Fruit fly (Drosophila melanogaster) whole organism, pupa: ENCODE data around the gene CG9922.

Experiments used
- CG14655 ChIP-seq: fragments of 200-800 bp; sonication (Bioruptor generic); optimal IDR thresholded peaks from 3 replicates; lab custom pipeline; 2017; ENCODE audit warnings: mild to moderate bottlenecking, missing biosample characterization, missing genetic modification reagents, missing genetic modification characterization
- CG32121 ChIP-seq: fragments of 200-800 bp; sonication (Bioruptor generic); IDR thresholded peaks from 2 replicates; pipeline ENCODE4 v1.3.6; 2022; ENCODE audit warnings: missing biosample characterization, missing genetic modification characterization
- CG4496 ChIP-seq: fragments of 200-800 bp; sonication (Bioruptor generic); IDR thresholded peaks from 3 replicates; pipeline ENCODE4 v1.3.6; 2022; ENCODE audit warnings: missing biosample characterization, missing genetic modification characterization
- EcR ChIP-seq: fragments of 200-800 bp; sonication (Bioruptor generic); optimal IDR thresholded peaks from 3 replicates; lab custom pipeline; 2019; ENCODE audit warnings: missing biosample characterization, missing genetic modification characterization, mild to moderate bottlenecking, moderate library complexity, missing genetic modification reagents
- Pif1B ChIP-seq: fragments of 200-800 bp; sonication (Bioruptor generic); optimal IDR thresholded peaks from 3 replicates; lab custom pipeline; 2016; ENCODE audit warnings: missing biosample characterization, missing genetic modification characterization
- rn ChIP-seq: fragments of 200-800 bp; sonication (Bioruptor generic); IDR thresholded peaks from 2 replicates; pipeline ENCODE4 v1.3.6; 2022; ENCODE audit warnings: missing biosample characterization, missing genetic modification characterization

DNA sequence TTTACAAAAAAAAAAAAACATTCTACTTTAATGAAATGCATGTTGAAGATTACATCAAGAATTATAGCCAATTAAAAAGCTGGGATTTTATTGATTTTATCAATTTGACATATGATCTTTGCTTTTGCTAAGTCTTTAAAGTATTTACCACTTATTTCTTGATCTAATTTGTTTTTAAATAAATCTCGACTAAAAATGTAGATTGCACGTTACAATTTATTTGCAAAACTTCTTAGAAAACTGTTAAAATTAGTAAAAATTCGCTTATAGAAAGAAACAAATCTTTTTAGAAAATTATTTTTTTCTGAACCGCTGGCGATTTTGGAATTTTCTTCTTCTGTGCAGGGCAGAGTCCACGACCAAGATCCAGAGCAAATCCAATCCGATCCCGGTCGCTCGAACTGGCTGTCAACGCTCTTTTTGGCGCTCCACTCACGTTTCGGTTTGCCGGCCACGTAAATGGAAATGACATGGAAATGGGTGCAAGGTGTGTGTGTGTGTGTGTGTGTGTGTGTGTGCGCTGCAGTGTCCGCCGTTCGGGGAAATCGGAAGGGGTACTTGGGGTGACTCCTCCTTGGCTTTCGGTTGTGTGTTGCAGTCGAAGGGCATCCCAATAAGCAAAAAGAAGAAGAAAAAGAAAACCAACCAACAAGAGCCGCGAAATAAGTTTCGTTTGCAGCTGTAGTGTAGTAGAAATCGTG lies 33.9 kb downstream of the CG9922 start:
- TF ChIP-seq rn (GFP tag; lab: Robert Waterston, UW) = no peak
- no peak for TF ChIP-seq EcR (GFP tag; lab: Kevin White, UChicago)
- peak; percentile 30 for TF ChIP-seq Pif1B (GFP tag; lab: Kevin White, UChicago)
- no peak for TF ChIP-seq CG4496 (GFP tag; lab: Robert Waterston, UW)
- TF ChIP-seq CG14655 (GFP tag; lab: Kevin White, UChicago) = peak; percentile 15
- no peak for TF ChIP-seq CG32121 (GFP tag; lab: Robert Waterston, UW)
